Fruit fly (Drosophila melanogaster) whole organism, adult: ENCODE results near the gene CG34342.

ENCODE experiments used
- CG12768 ChIP-seq: fragments of 200-800 bp; sonication (Bioruptor generic); optimal IDR thresholded peaks from 2 replicates; lab custom pipeline; 2017; ENCODE audit warnings: missing biosample characterization, missing genetic modification characterization, mild to moderate bottlenecking, moderate library complexity, missing genetic modification reagents
- CG14711 ChIP-seq: fragments of 200-800 bp; sonication (Bioruptor generic); optimal IDR thresholded peaks from 2 replicates; lab custom pipeline; 2018; ENCODE audit warnings: missing biosample characterization, mild to moderate bottlenecking, missing genetic modification characterization, moderate library complexity
- CG1620 ChIP-seq: fragments of 200-800 bp; sonication (Bioruptor generic); optimal IDR thresholded peaks from 2 replicates; lab custom pipeline; 2016; ENCODE audit warnings: missing biosample characterization, missing genetic modification characterization
- CG33017 ChIP-seq: fragments of 200-800 bp; sonication (Bioruptor generic); optimal IDR thresholded peaks from 2 replicates; lab custom pipeline; 2018; ENCODE audit warnings: missing biosample characterization, mild to moderate bottlenecking, missing genetic modification characterization, moderate library complexity
- CG7045 ChIP-seq: fragments of 200-800 bp; sonication (Bioruptor generic); optimal IDR thresholded peaks from 2 replicates; lab custom pipeline; 2017; ENCODE audit warnings: missing biosample characterization, mild to moderate bottlenecking, missing genetic modification characterization
- Clk ChIP-seq: fragments of 200-800 bp; sonication (Bioruptor generic); optimal IDR thresholded peaks from 2 replicates; lab custom pipeline; 2017; ENCODE audit warnings: missing biosample characterization, missing genetic modification characterization
- Crg-1 ChIP-seq: fragments of 200-800 bp; sonication (Bioruptor generic); optimal IDR thresholded peaks from 2 replicates; lab custom pipeline; 2016; ENCODE audit warnings: missing biosample characterization, missing genetic modification characterization
- Hr96 ChIP-seq: fragments of 200-800 bp; sonication (Bioruptor generic); optimal IDR thresholded peaks from 2 replicates; lab custom pipeline; 2016; ENCODE audit warnings: missing biosample characterization, missing genetic modification characterization
- cnc ChIP-seq, 2 experiments: fragments of >200 bp; optimal IDR thresholded peaks; 2 replicates each; lab custom pipeline; 2017
- kay ChIP-seq: fragments of 200-800 bp; sonication (Bioruptor generic); peaks from one replicate; lab custom pipeline; 2016; ENCODE audit warnings: missing biosample characterization, missing genetic modification characterization, borderline replicate concordance
- ovo ChIP-seq: fragments of 200-800 bp; sonication (Bioruptor generic); optimal IDR thresholded peaks from 2 replicates; lab custom pipeline; 2016; ENCODE audit warnings: missing biosample characterization, missing genetic modification characterization

DNA sequence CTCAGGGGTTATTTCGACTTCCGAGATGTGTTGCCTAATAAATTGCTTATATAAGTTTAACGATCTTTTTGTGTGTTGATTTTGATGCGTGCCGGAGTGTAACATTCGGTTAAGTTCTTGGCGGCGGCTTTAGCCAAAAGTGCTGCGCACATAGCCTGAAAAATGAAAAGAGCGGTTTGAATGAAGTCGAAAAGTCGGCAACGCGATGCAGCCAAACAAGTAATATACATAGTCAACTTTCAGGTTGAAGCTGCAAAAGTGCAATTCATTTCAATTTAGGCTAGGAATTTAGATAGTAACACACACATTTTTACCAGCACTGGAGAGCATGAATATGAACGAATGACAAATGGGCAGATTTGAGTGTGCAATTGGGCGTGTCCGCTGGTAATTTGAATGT, 23.6 kb upstream of the CG34342 start:
- TF ChIP-seq CG1620 (GFP tag; lab: Kevin White, UChicago) (no peak), CG7045 (no peak), Hr96 (GFP tag; lab: Kevin White, UChicago) (no peak), CG14711 (tag; lab: Kevin White, UChicago) (no peak), CG33017 (tag; lab: Kevin White, UChicago) (no peak), ovo (GFP tag; lab: Kevin White, UChicago) (no peak), kay (GFP tag; lab: Kevin White, UChicago) (no peak), Clk (GFP tag; lab: Kevin White, UChicago) (no peak), CG12768 (GFP tag; lab: Kevin White, UChicago) (no peak), Crg-1 (GFP tag; lab: Kevin White, UChicago) (no peak), cnc (optimal IDR thresholded peaks at IDR 0.05; lab: Kevin White, UChicago) (no peak)
